Worm (Caenorhabditis elegans): Measurements from ENCODE around the gene scc-1.

- no peak for TF ChIP-seq ceh-14 (tag; optimal IDR thresholded peaks at IDR 0.05)
- TF ChIP-seq ceh-22 (tag; optimal IDR thresholded peaks at IDR 0.05): no peak
- no peak for TF ChIP-seq ceh-34 (tag; optimal IDR thresholded peaks at IDR 0.05)
- TF ChIP-seq ets-4 (tag; optimal IDR thresholded peaks at IDR 0.05): no peak
- TF ChIP-seq tbx-2 (tag; optimal IDR thresholded peaks at IDR 0.05): no peak
- no peak for TF ChIP-seq unc-86 (tag; optimal IDR thresholded peaks at IDR 0.05)
- no peak for TF ChIP-seq fkh-6 (tag; optimal IDR thresholded peaks at IDR 0.05)
- TF ChIP-seq hlh-30 (tag; optimal IDR thresholded peaks at IDR 0.05; ENCODE audit: insufficient read depth): no peak
- TF ChIP-seq nhr-11 (tag; optimal IDR thresholded peaks at IDR 0.05): no peak
- TF ChIP-seq K02D7.2 (tag; optimal IDR thresholded peaks at IDR 0.05): no peak
- no peak for TF ChIP-seq pag-3 (tag; optimal IDR thresholded peaks at IDR 0.05; ENCODE audit: borderline replicate concordance)
- no peak for TF ChIP-seq fkh-10 (GFP tag; optimal IDR thresholded peaks at IDR 0.05)
These were observed 49.9 kb downstream of the scc-1 start for ce11 chrII:4748374-4748773.
